Worm (Caenorhabditis elegans): ENCODE data around the gene T09D3.3.

DNA sequence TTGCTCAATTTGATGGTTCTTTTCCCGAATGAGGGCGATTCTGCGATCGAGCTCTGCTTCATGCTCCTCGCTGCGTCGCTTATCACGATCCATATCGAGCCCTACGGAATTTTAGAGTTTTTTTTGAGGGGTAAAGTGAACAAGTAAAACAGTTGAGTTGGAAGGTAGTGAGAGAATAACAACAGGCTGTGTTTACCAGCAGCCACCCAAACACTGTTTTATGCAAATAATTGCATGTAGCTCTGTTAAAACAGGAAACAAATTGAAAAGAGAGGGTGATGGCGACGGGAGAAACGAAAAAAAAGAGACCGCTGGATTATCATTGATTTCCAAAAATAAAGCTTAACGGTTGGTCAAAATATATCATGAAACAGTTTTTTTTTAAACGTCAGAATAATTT, 21.1 kb downstream of the T09D3.3 start, which contains the start of gene C10G8.8:
- TF ChIP-seq scrt-1 (GFP tag; IDR thresholded peaks at IDR 0.05) (no peak), ceh-36 (tag; optimal IDR thresholded peaks at IDR 0.05) (no peak), ama-1 (optimal IDR thresholded peaks at IDR 0.05) (no peak), B0310.2 (tag; optimal IDR thresholded peaks at IDR 0.05) (no peak), flt-1 (GFP tag; IDR thresholded peaks at IDR 0.05) (no peak), hnd-1 (tag; optimal IDR thresholded peaks at IDR 0.05) (no peak), tbx-11 (GFP tag; IDR thresholded peaks at IDR 0.05) (no peak), hmbx-1 (tag; optimal IDR thresholded peaks at IDR 0.05) (no peak), sea-1 (GFP tag; conservative IDR thresholded peaks at IDR 0.05) (no peak), hmg-4 (GFP tag; optimal IDR thresholded peaks at IDR 0.05) (no peak), pes-1 (GFP tag; IDR thresholded peaks at IDR 0.05) (no peak), ceh-13 (GFP tag; optimal IDR thresholded peaks at IDR 0.05) (no peak), tbx-37 (GFP tag; conservative IDR thresholded peaks at IDR 0.05) (no peak), ets-7 (tag; optimal IDR thresholded peaks at IDR 0.05) (no peak)
